Worm (Caenorhabditis elegans) whole organism, young adult: ENCODE measurements around the gene W09G12.6.

Experiments used
- B0019.2 ChIP-seq: fragments of 200-800 bp; sonication (Bioruptor generic); conservative IDR thresholded peaks from 2 replicates; pipeline ENCODE4 v1.3.6; 2022; ENCODE audit warnings: missing genetic modification reagents, missing genetic modification characterization, missing compliant biosample characterization
- B0035.1 ChIP-seq: sonication (generic microtip); optimal IDR thresholded peaks from 2 replicates; lab custom pipeline; 2016; ENCODE audit warnings: missing genetic modification characterization, mild to moderate bottlenecking, missing compliant biosample characterization, missing genotype, missing genetic modification reagents
- C17E4.6 ChIP-seq: fragments of 200-800 bp; sonication (Bioruptor generic); IDR thresholded peaks from 2 replicates; pipeline ENCODE4 v1.3.6; 2022; ENCODE audit warnings: missing genetic modification reagents, missing genetic modification characterization, missing compliant biosample characterization
- F10E7.11 ChIP-seq: sonication (generic microtip); optimal IDR thresholded peaks from 2 replicates; lab custom pipeline; 2017; ENCODE audit warnings: mild to moderate bottlenecking, missing genetic modification characterization, moderate library complexity, missing compliant biosample characterization
- F33H1.4 ChIP-seq: fragments of 200-800 bp; sonication (Bioruptor generic); IDR thresholded peaks from 2 replicates; pipeline ENCODE4 v1.3.6; 2022; ENCODE audit warnings: missing genetic modification reagents, missing genetic modification characterization, missing compliant biosample characterization
- F39B2.1 ChIP-seq: fragments of 200-800 bp; sonication (Bioruptor generic); IDR thresholded peaks from 2 replicates; pipeline ENCODE4 v1.3.6; 2022; ENCODE audit warnings: missing genetic modification reagents, missing genetic modification characterization, missing compliant biosample characterization
- F49E8.2 ChIP-seq: sonication (generic microtip); optimal IDR thresholded peaks from 3 replicates; lab custom pipeline; 2017; ENCODE audit warnings: missing genetic modification characterization, mild to moderate bottlenecking, missing compliant biosample characterization, antibody characterized with exemption, moderate library complexity; ENCODE audit not compliant: insufficient read depth
- F57C9.4 ChIP-seq: sonication (generic microtip); optimal IDR thresholded peaks from 2 replicates; lab custom pipeline; 2017; ENCODE audit warnings: mild to moderate bottlenecking, missing genetic modification characterization, missing compliant biosample characterization
- K12H6.12 ChIP-seq: fragments of 200-800 bp; sonication (Bioruptor generic); optimal IDR thresholded peaks from 2 replicates; lab custom pipeline; 2018; ENCODE audit warnings: mild to moderate bottlenecking, missing genetic modification characterization, missing compliant biosample characterization
- Y53G8AR.9 ChIP-seq: fragments of 200-800 bp; sonication (Bioruptor generic); conservative IDR thresholded peaks from 2 replicates; pipeline ENCODE4 v1.3.6; 2022; ENCODE audit warnings: missing genetic modification reagents, missing genetic modification characterization, missing compliant biosample characterization
- attf-3 ChIP-seq: fragments of 200-800 bp; sonication (Bioruptor generic); conservative IDR thresholded peaks from 2 replicates; pipeline ENCODE4 v1.3.6; 2022; ENCODE audit warnings: missing genetic modification reagents, missing genetic modification characterization, missing compliant biosample characterization
- attf-5 ChIP-seq: fragments of 200-800 bp; sonication (Bioruptor generic); optimal IDR thresholded peaks from 2 replicates; lab custom pipeline; 2018; ENCODE audit warnings: mild to moderate bottlenecking, missing genetic modification characterization, missing compliant biosample characterization
- cebp-1 ChIP-seq, 2 experiments: fragments of 200-800 bp in 1 of 2; sonication (Bioruptor generic) in 1 of 2; sonication (generic microtip) in 1 of 2; IDR thresholded peaks in 1 of 2; optimal IDR thresholded peaks in 1 of 2; 2 replicates each; pipeline versions ENCODE4 v1.3.6 to Lab custom; 2017 to 2022; ENCODE audit warnings: missing compliant biosample characterization in 2 of 2, missing genetic modification characterization in 2 of 2, mild to moderate bottlenecking in 1 of 2, missing genetic modification reagents in 1 of 2, moderate library complexity in 1 of 2
- ceh-100 ChIP-seq: fragments of 200-800 bp; sonication (Bioruptor generic); IDR thresholded peaks from 2 replicates; pipeline ENCODE4 v1.3.6; 2022; ENCODE audit warnings: missing genetic modification reagents, missing genetic modification characterization, missing compliant biosample characterization
- ceh-27 ChIP-seq: fragments of 200-800 bp; sonication (Bioruptor generic); optimal IDR thresholded peaks from 2 replicates; lab custom pipeline; 2018; ENCODE audit warnings: mild to moderate bottlenecking, missing genetic modification characterization, moderate library complexity, missing compliant biosample characterization
- chd-7 ChIP-seq: sonication (generic microtip); optimal IDR thresholded peaks from 2 replicates; lab custom pipeline; 2016; ENCODE audit warnings: mild to moderate bottlenecking, missing genetic modification characterization, moderate library complexity, missing compliant biosample characterization
- dox-1 ChIP-seq: fragments of 200-800 bp; sonication (Bioruptor generic); IDR thresholded peaks from 2 replicates; pipeline ENCODE4 v1.3.6; 2022; ENCODE audit warnings: missing genetic modification reagents, missing genetic modification characterization, missing compliant biosample characterization
- efl-1 ChIP-seq: fragments of 150-350 bp; optimal IDR thresholded peaks from 2 replicates; lab custom pipeline; 2014; ENCODE audit warnings: missing biosample characterization, missing genetic modification reagents, missing genetic modification characterization
- ekl-4 ChIP-seq: fragments of 200-800 bp; sonication (Bioruptor generic); IDR thresholded peaks from 2 replicates; pipeline ENCODE4 v1.3.6; 2022; ENCODE audit warnings: missing genetic modification reagents, missing genetic modification characterization, missing compliant biosample characterization
- gei-17 ChIP-seq: fragments of 200-800 bp; sonication (Bioruptor generic); optimal IDR thresholded peaks from 2 replicates; lab custom pipeline; 2018; ENCODE audit warnings: mild to moderate bottlenecking, missing genetic modification characterization, missing compliant biosample characterization
- him-1 ChIP-seq: sonication (generic microtip); optimal IDR thresholded peaks from 2 replicates; lab custom pipeline; 2016; ENCODE audit warnings: missing genotype, missing genetic modification reagents, missing genetic modification characterization, missing compliant biosample characterization
- hlh-26 ChIP-seq: fragments of 200-800 bp; sonication (Bioruptor generic); conservative IDR thresholded peaks from 2 replicates; pipeline ENCODE4 v1.3.6; 2022; ENCODE audit warnings: missing genetic modification reagents, missing genetic modification characterization, missing compliant biosample characterization
- hmg-1.2 ChIP-seq: fragments of 200-800 bp; sonication (Bioruptor generic); IDR thresholded peaks from 2 replicates; pipeline ENCODE4 v1.3.6; 2022; ENCODE audit warnings: missing genetic modification reagents, missing genetic modification characterization, missing compliant biosample characterization
- hrde-1 ChIP-seq: sonication (generic microtip); optimal IDR thresholded peaks from 2 replicates; lab custom pipeline; 2016; ENCODE audit warnings: missing genetic modification characterization, mild to moderate bottlenecking, missing compliant biosample characterization, moderate library complexity, missing genotype, missing genetic modification reagents, borderline replicate concordance
- hsf-1 ChIP-seq: fragments of 200-800 bp; sonication (Bioruptor generic); IDR thresholded peaks from 2 replicates; pipeline ENCODE4 v1.3.6; 2022; ENCODE audit warnings: missing genetic modification reagents, missing genetic modification characterization, missing compliant biosample characterization
- lin-54 ChIP-seq: fragments of 200-800 bp; sonication (Bioruptor generic); optimal IDR thresholded peaks from 2 replicates; lab custom pipeline; 2018; ENCODE audit warnings: mild to moderate bottlenecking, missing genetic modification characterization, missing compliant biosample characterization
- lsy-27 ChIP-seq: sonication (generic microtip); optimal IDR thresholded peaks from 2 replicates; lab custom pipeline; 2017; ENCODE audit warnings: missing genetic modification characterization, mild to moderate bottlenecking, missing compliant biosample characterization, antibody characterized with exemption, missing genotype, borderline replicate concordance; ENCODE audit not compliant: insufficient read depth
- madf-3 ChIP-seq: fragments of 200-800 bp; sonication (Bioruptor generic); IDR thresholded peaks from 2 replicates; pipeline ENCODE4 v1.3.6; 2022; ENCODE audit warnings: missing genetic modification reagents, missing genetic modification characterization, missing compliant biosample characterization
- madf-6 ChIP-seq: fragments of 200-800 bp; sonication (Bioruptor generic); IDR thresholded peaks from 2 replicates; pipeline ENCODE4 v1.3.6; 2022; ENCODE audit warnings: missing genetic modification reagents, missing genetic modification characterization, missing compliant biosample characterization
- madf-8 ChIP-seq: fragments of 200-800 bp; sonication (Bioruptor generic); conservative IDR thresholded peaks from 2 replicates; pipeline ENCODE4 v1.3.6; 2022; ENCODE audit warnings: missing genetic modification reagents, missing genetic modification characterization, missing compliant biosample characterization
- mxl-1 ChIP-seq: sonication (generic microtip); optimal IDR thresholded peaks from 2 replicates; lab custom pipeline; 2016; ENCODE audit warnings: missing genetic modification characterization, missing compliant biosample characterization
- nfyb-1 ChIP-seq: fragments of 200-800 bp; sonication (Bioruptor generic); IDR thresholded peaks from 2 replicates; pipeline ENCODE4 v1.3.6; 2022; ENCODE audit warnings: missing genetic modification reagents, missing genetic modification characterization, missing compliant biosample characterization
- nhr-80 ChIP-seq: sonication (generic microtip); optimal IDR thresholded peaks from 2 replicates; lab custom pipeline; 2016; ENCODE audit warnings: missing genetic modification characterization, missing compliant biosample characterization
- nhr-90 ChIP-seq: sonication (generic microtip); optimal IDR thresholded peaks from 2 replicates; lab custom pipeline; 2016; ENCODE audit warnings: missing genotype, mild to moderate bottlenecking, missing genetic modification characterization, missing compliant biosample characterization
- pbrm-1 ChIP-seq: fragments of 200-800 bp; sonication (Bioruptor generic); IDR thresholded peaks from 2 replicates; pipeline ENCODE4 v1.3.6; 2022; ENCODE audit warnings: missing genetic modification reagents, missing genetic modification characterization, missing compliant biosample characterization
- pha-4 ChIP-seq: fragments of 150-350 bp; sonication (generic microtip); optimal IDR thresholded peaks from 2 replicates; lab custom pipeline; 2014; ENCODE audit warnings: missing biosample characterization, missing genetic modification reagents, missing genetic modification characterization
- rec-8 ChIP-seq, 2 experiments: sonication (generic microtip); optimal IDR thresholded peaks; 2 replicates each; lab custom pipeline; 2016; ENCODE audit warnings: mild to moderate bottlenecking in 2 of 2, missing genetic modification characterization in 2 of 2, missing genetic modification reagents in 2 of 2, missing genotype in 2 of 2, missing biosample characterization in 1 of 2, missing compliant biosample characterization in 1 of 2, moderate library complexity in 1 of 2
- snpc-1.1 ChIP-seq: sonication (generic microtip); optimal IDR thresholded peaks from 2 replicates; lab custom pipeline; 2017; ENCODE audit warnings: missing genetic modification characterization, mild to moderate bottlenecking, missing compliant biosample characterization, antibody characterized with exemption, moderate library complexity, missing genotype, missing genetic modification reagents; ENCODE audit not compliant: insufficient read depth
- snpc-4 ChIP-seq, 5 experiments: fragments of 150-350 bp in 1 of 5; sonication (generic microtip) in 4 of 5; optimal IDR thresholded peaks; 2 replicates each; lab custom pipeline; 2014 to 2018; ENCODE audit warnings: missing genetic modification characterization in 5 of 5, missing biosample characterization in 3 of 5, antibody characterized with exemption in 2 of 5, mild to moderate bottlenecking in 2 of 5, missing compliant biosample characterization in 2 of 5, missing genotype in 2 of 5, moderate library complexity in 2 of 5, missing genetic modification reagents in 1 of 5
- sptf-2 ChIP-seq: fragments of 200-800 bp; sonication (Bioruptor generic); optimal IDR thresholded peaks from 2 replicates; lab custom pipeline; 2018; ENCODE audit warnings: mild to moderate bottlenecking, missing genetic modification characterization, missing compliant biosample characterization
- ztf-26 ChIP-seq: sonication (generic microtip); optimal IDR thresholded peaks from 2 replicates; lab custom pipeline; 2017; ENCODE audit warnings: missing genetic modification characterization, missing compliant biosample characterization

W09G12.6 gene

ce11 chrIV:1266138-1266537, 34.4 kb downstream of the W09G12.6 start:
- no peak for TF ChIP-seq hrde-1
- TF ChIP-seq nhr-80 (tag; lab: Kevin White, UChicago), result peak; percentile 82

ce11 chrIV:1266724-1267123, 35.0 kb downstream of the W09G12.6 start, which contains the start of gene clec-170:
TSS of gene clec-170 (plus strand) at chrIV:1266866.
- TF ChIP-seq sptf-2 (GFP tag; lab: Kevin White, UChicago), result no peak
- no peak for TF ChIP-seq snpc-1.1 (tag; lab: Kevin White, UChicago)

- TF ChIP-seq Y53G8AR.9 (GFP tag; lab: Robert Waterston, UW) (0 out of 2 replicates have a peak, but pooled peaks have one; percentile 25), lin-54 (GFP tag; lab: Kevin White, UChicago) (peak; percentile 79), C17E4.6 (no peak), F39B2.1 (GFP tag; lab: Robert Waterston, UW) (no peak), gei-17 (GFP tag; lab: Kevin White, UChicago) (no peak), ceh-100 (0 out of 2 replicates have a peak, but pooled peaks have one; percentile 10), efl-1 (GFP tag; lab: Kevin White, UChicago) (peak; percentile 52), ekl-4 (GFP tag; lab: Robert Waterston, UW) (peak; percentile 61), B0035.1 (no peak), pha-4 (tag; lab: Kevin White, UChicago) (peak; percentile 43), sptf-2 (GFP tag; lab: Kevin White, UChicago) (no peak), hsf-1 (GFP tag; lab: Robert Waterston, UW) (no peak), mxl-1 (tag; lab: Kevin White, UChicago) (no peak), hmg-1.2 (GFP tag; lab: Robert Waterston, UW) (peak; percentile 99), rec-8 (tag; optimal IDR thresholded peaks at IDR 0.05; lab: Kevin White, UChicago) (no peak), ztf-26 (tag; lab: Kevin White, UChicago) (no peak), ceh-27 (GFP tag; lab: Kevin White, UChicago) (peak; percentile 9), F57C9.4 (no peak), K12H6.12 (tag; lab: Kevin White, UChicago) (peak; percentile 4), pbrm-1 (peak; percentile 53; the same call in 1 of the 2 replicates), F33H1.4 (peak; percentile 48), madf-3 (no peak), cebp-1 (GFP tag; IDR thresholded peaks at IDR 0.05; lab: Robert Waterston, UW) (peak; percentile 63; the same call in 1 of the 2 replicates), cebp-1 (tag; optimal IDR thresholded peaks at IDR 0.05; lab: Kevin White, UChicago) (peak; percentile 92), B0019.2 (GFP tag; lab: Robert Waterston, UW) (0 out of 2 replicates have a peak, but pooled peaks have one; percentile 24), madf-6 (peak; percentile 67), attf-3 (GFP tag; lab: Robert Waterston, UW) (peak; percentile 53), him-1 (tag; lab: Kevin White, UChicago) (no peak), F10E7.11 (tag; lab: Kevin White, UChicago) (no peak), snpc-4 (GFP tag; optimal IDR thresholded peaks at IDR 0.05; lab: Kevin White, UChicago) (no peak), snpc-4 (tag; optimal IDR thresholded peaks at IDR 0.05; lab: Kevin White, UChicago) (peak in 3 of 4 experiments; percentile 11 to 44 (median 38)), madf-8 (GFP tag; lab: Robert Waterston, UW) (peak; percentile 34; the same call in 1 of the 2 replicates), nhr-80 (tag; lab: Kevin White, UChicago) (peak; percentile 18), hlh-26 (GFP tag; lab: Robert Waterston, UW) (no peak), lsy-27 (tag; lab: Kevin White, UChicago) (no peak), F49E8.2 (tag; lab: Kevin White, UChicago) (peak; percentile 37), nhr-90 (tag; lab: Kevin White, UChicago) (no peak), nfyb-1 (0 out of 2 replicates have a peak, but pooled peaks have one; percentile 24), dox-1 (peak; percentile 80), chd-7 (tag; lab: Kevin White, UChicago) (no peak), attf-5 (GFP tag; lab: Kevin White, UChicago) (peak; percentile 87)
Measured at ce11 chrIV:1274583-1274982, 42.9 kb downstream of the W09G12.6 start, which contains the start of gene C09E9.1. TSS of gene C09E9.1 (plus strand) at chrIV:1274868.
